Worm (Caenorhabditis elegans) whole organism, late embryonic: ENCODE data around the gene C06E1.7.

Experiments used
- F13H6.1 ChIP-seq: sonication (generic microtip); optimal IDR thresholded peaks from 2 replicates; lab custom pipeline; 2016; ENCODE audit warnings: missing genetic modification characterization, missing compliant biosample characterization
- ahr-1 ChIP-seq: sonication (generic microtip); optimal IDR thresholded peaks from 2 replicates; lab custom pipeline; 2016; ENCODE audit warnings: missing genetic modification characterization, missing compliant biosample characterization
- che-1 ChIP-seq: sonication (generic microtip); optimal IDR thresholded peaks from 2 replicates; lab custom pipeline; 2016; ENCODE audit warnings: mild to moderate bottlenecking, missing genetic modification characterization, missing compliant biosample characterization
- hlh-6 ChIP-seq: sonication (generic microtip); optimal IDR thresholded peaks from 2 replicates; lab custom pipeline; 2016; ENCODE audit warnings: missing genotype, missing genetic modification characterization, missing compliant biosample characterization
- pha-4 ChIP-seq: fragments of 150-350 bp; optimal IDR thresholded peaks from 2 replicates; lab custom pipeline; 2018; ENCODE audit warnings: missing biosample characterization, missing genetic modification reagents, missing genetic modification characterization

ce11 chrIII:8564372-8564771 is 29.1 kb downstream of the C06E1.7 start:
- TF ChIP-seq F13H6.1 = no peak
- TF ChIP-seq hlh-6 = no peak
- no peak for TF ChIP-seq che-1
- TF ChIP-seq ahr-1 = no peak
- TF ChIP-seq pha-4 (tag; lab: Kevin White, UChicago) = no peak
